Worm (Caenorhabditis elegans) whole organism, L4/young adult: ENCODE data around the gene grsp-2.

Experiments used
- W03F9.2 ChIP-seq: fragments of 150-350 bp; optimal IDR thresholded peaks from 2 replicates; lab custom pipeline; 2014; ENCODE audit warnings: missing biosample characterization, missing genetic modification characterization
- dao-5 ChIP-seq: sonication (generic microtip); optimal IDR thresholded peaks from 2 replicates; lab custom pipeline; 2016; ENCODE audit warnings: missing genotype, missing genetic modification characterization, moderate library complexity, missing compliant biosample characterization
- him-1 ChIP-seq: sonication (generic microtip); optimal IDR thresholded peaks from 2 replicates; lab custom pipeline; 2016; ENCODE audit warnings: missing genotype, missing genetic modification reagents, missing genetic modification characterization, missing compliant biosample characterization

grsp-2 gene

ce11 chrIV:8807327-8807726, 8.8 kb upstream of the grsp-2 start:
- TF ChIP-seq dao-5 (tag; lab: Kevin White, UChicago) (no peak), W03F9.2 (tag; lab: Kevin White, UChicago) (no peak), him-1 (tag; lab: Kevin White, UChicago) (no peak)

ce11 chrIV:8813614-8814013, 2.5 kb upstream of the grsp-2 start, which contains the start of gene exc-5:
Gene exc-5, minus strand, starts transcription at chrIV:8813670.
- TF ChIP-seq dao-5 (tag; lab: Kevin White, UChicago), result no peak
- TF ChIP-seq W03F9.2 (tag; lab: Kevin White, UChicago), result no peak
- no peak for TF ChIP-seq him-1 (tag; lab: Kevin White, UChicago)

ce11 chrIV:8815162-8815561, 967 bp upstream of the grsp-2 start:
- TF ChIP-seq W03F9.2 (tag; lab: Kevin White, UChicago), result no peak
- no peak for TF ChIP-seq him-1 (tag; lab: Kevin White, UChicago)
- TF ChIP-seq dao-5 (tag; lab: Kevin White, UChicago), result no peak

- no peak for TF ChIP-seq W03F9.2 (tag; lab: Kevin White, UChicago)
- TF ChIP-seq dao-5 (tag; lab: Kevin White, UChicago), result no peak
- TF ChIP-seq him-1 (tag; lab: Kevin White, UChicago), result no peak
Measured at ce11 chrIV:8816617-8817016, 488 bp downstream of the grsp-2 start.

- TF ChIP-seq him-1 (tag; lab: Kevin White, UChicago) (no peak), dao-5 (tag; lab: Kevin White, UChicago) (no peak), W03F9.2 (tag; lab: Kevin White, UChicago) (no peak)
Measured at ce11 chrIV:8817639-8818038, 1.5 kb downstream of the grsp-2 start, which contains the start of gene T28C6.10. Gene T28C6.10, plus strand, starts transcription at chrIV:8817939.

ce11 chrIV:8819471-8819870, 3.3 kb downstream of the grsp-2 start:
- TF ChIP-seq W03F9.2 (tag; lab: Kevin White, UChicago) (no peak), dao-5 (tag; lab: Kevin White, UChicago) (no peak), him-1 (tag; lab: Kevin White, UChicago) (no peak)

ce11 chrIV:8820041-8820440, 3.9 kb downstream of the grsp-2 start, which contains the start of gene T28C6.3:
Gene T28C6.3, plus strand, starts transcription at chrIV:8820341.
- no peak for TF ChIP-seq W03F9.2 (tag; lab: Kevin White, UChicago)
- no peak for TF ChIP-seq dao-5 (tag; lab: Kevin White, UChicago)
- no peak for TF ChIP-seq him-1 (tag; lab: Kevin White, UChicago)

- no peak for TF ChIP-seq him-1 (tag; lab: Kevin White, UChicago)
- TF ChIP-seq W03F9.2 (tag; lab: Kevin White, UChicago), result no peak
- no peak for TF ChIP-seq dao-5 (tag; lab: Kevin White, UChicago)
Measured at ce11 chrIV:8821147-8821546, 5.0 kb downstream of the grsp-2 start, which contains the start of gene T28C6.5. Gene T28C6.5, plus strand, starts transcription at chrIV:8821447.

- TF ChIP-seq him-1 (tag; lab: Kevin White, UChicago) (no peak), W03F9.2 (tag; lab: Kevin White, UChicago) (no peak), dao-5 (tag; lab: Kevin White, UChicago) (no peak)
Measured at ce11 chrIV:8822598-8822997, 6.5 kb downstream of the grsp-2 start.

ce11 chrIV:8824145-8824833, 8.2 kb downstream of the grsp-2 start, which contains the start of the genes col-117 and col-3:
Gene col-117, minus strand, starts transcription at chrIV:8824195.
Gene col-3, plus strand, starts transcription at chrIV:8824783.
- TF ChIP-seq dao-5 (tag; lab: Kevin White, UChicago) (no peak), W03F9.2 (tag; lab: Kevin White, UChicago) (no peak), him-1 (tag; lab: Kevin White, UChicago) (no peak)

- TF ChIP-seq him-1 (tag; lab: Kevin White, UChicago), result no peak
- TF ChIP-seq dao-5 (tag; lab: Kevin White, UChicago), result no peak
- no peak for TF ChIP-seq W03F9.2 (tag; lab: Kevin White, UChicago)
Measured at ce11 chrIV:8825997-8826605, 10.0 kb downstream of the grsp-2 start.

ce11 chrIV:8826606-8827000, 10.5 kb downstream of the grsp-2 start:
- TF ChIP-seq W03F9.2 (tag; lab: Kevin White, UChicago) (no peak), dao-5 (tag; lab: Kevin White, UChicago) (no peak)

- no peak for TF ChIP-seq him-1 (tag; lab: Kevin White, UChicago)
- no peak for TF ChIP-seq W03F9.2 (tag; lab: Kevin White, UChicago)
- no peak for TF ChIP-seq dao-5 (tag; lab: Kevin White, UChicago)
Measured at ce11 chrIV:8827500-8827899, 11.4 kb downstream of the grsp-2 start, which contains the start of gene T28C6.7. Gene T28C6.7, plus strand, starts transcription at chrIV:8827800.
